Fruit fly (Drosophila melanogaster): Measurements from ENCODE around the gene CG12713.

The CG12713 gene

DNA sequence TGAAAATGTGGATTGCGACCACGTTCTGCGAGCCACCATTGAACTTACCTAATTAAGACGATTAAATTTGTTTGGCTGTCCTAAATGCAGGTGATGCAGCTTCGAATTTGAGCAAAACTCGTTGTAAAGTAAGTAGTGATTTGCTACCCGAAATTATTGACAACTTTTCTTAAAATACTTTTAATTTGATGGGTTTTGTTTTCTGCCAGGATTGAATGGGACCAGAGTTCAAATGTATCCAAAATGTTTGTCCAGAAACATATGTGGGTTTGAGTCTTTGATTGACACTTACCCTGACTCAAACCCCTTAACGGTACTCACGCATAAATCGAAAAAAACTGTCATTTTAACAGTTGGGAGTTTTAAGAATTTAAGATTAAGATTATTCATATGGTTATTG, 4.9 kb downstream of the CG12713 start, which contains the start of gene CG15715 (continued):
- TF ChIP-seq CG1602 (GFP tag; optimal IDR thresholded peaks at IDR 0.05) = no peak
- TF ChIP-seq ATbp (GFP tag; optimal IDR thresholded peaks at IDR 0.05) = no peak
- TF ChIP-seq otp (GFP tag; IDR thresholded peaks at IDR 0.05) = no peak
- TF ChIP-seq Optix (GFP tag; IDR thresholded peaks at IDR 0.05) = no peak
- TF ChIP-seq knrl (GFP tag; IDR thresholded peaks at IDR 0.05; ENCODE audit: partially characterized antibody) = peak; percentile 56; the same call in 2 of the 3 replicates
- peak; percentile 58 for TF ChIP-seq CG10267 (tag; optimal IDR thresholded peaks at IDR 0.05)
- TF ChIP-seq CG42726 (GFP tag; IDR thresholded peaks at IDR 0.05; ENCODE audit: partially characterized antibody) = peak; percentile 30; the same call in 1 of the 2 replicates
- TF ChIP-seq CTCF (GFP tag; optimal IDR thresholded peaks at IDR 0.05) = peak; percentile 47
- peak; percentile 77 for TF ChIP-seq Ets97D (GFP tag; optimal IDR thresholded peaks at IDR 0.05)
- TF ChIP-seq phol (tag; optimal IDR thresholded peaks at IDR 0.05) = peak; percentile 63
- TF ChIP-seq CG2712 (tag; optimal IDR thresholded peaks at IDR 0.05) = peak; percentile 42
- no peak for TF ChIP-seq CG9609 (GFP tag; optimal IDR thresholded peaks at IDR 0.05)
- TF ChIP-seq CG14710 (tag; optimal IDR thresholded peaks at IDR 0.05) = peak; percentile 66
- TF ChIP-seq MBD-R2 (GFP tag; IDR thresholded peaks at IDR 0.05) = peak; percentile 69
- TF ChIP-seq CG10462 (GFP tag; optimal IDR thresholded peaks at IDR 0.05) = no peak
- TF ChIP-seq CkIIα-i1 (GFP tag; IDR thresholded peaks at IDR 0.05) = no peak
- no peak for TF ChIP-seq CG12071 (GFP tag; optimal IDR thresholded peaks at IDR 0.05)
- no peak for TF ChIP-seq unpg (GFP tag; optimal IDR thresholded peaks at IDR 0.05)
- peak in 1 of 2 experiments; percentile 60 for TF ChIP-seq Pdp1 (GFP tag; optimal IDR thresholded peaks at IDR 0.05)
- TF ChIP-seq Usf (GFP tag; optimal IDR thresholded peaks at IDR 0.05) = no peak
- no peak for TF ChIP-seq dpn (GFP tag; optimal IDR thresholded peaks at IDR 0.05)
- peak; percentile 36 for TF ChIP-seq Max (GFP tag; optimal IDR thresholded peaks at IDR 0.05)
- TF ChIP-seq sc (optimal IDR thresholded peaks at IDR 0.05) = no peak
- no peak for TF ChIP-seq sc (GFP tag; optimal IDR thresholded peaks at IDR 0.05)
- TF ChIP-seq BEAF-32 (GFP tag; optimal IDR thresholded peaks at IDR 0.05) = peak; percentile 58
- no peak for TF ChIP-seq CG14667 (GFP tag; IDR thresholded peaks at IDR 0.05)
- TF ChIP-seq CG14050 (GFP tag; IDR thresholded peaks at IDR 0.05) = no peak
- TF ChIP-seq sqz (GFP tag; optimal IDR thresholded peaks at IDR 0.05) = no peak
- peak; percentile 83 for TF ChIP-seq CG1603 (tag; optimal IDR thresholded peaks at IDR 0.05)
- TF ChIP-seq Hmx (GFP tag; optimal IDR thresholded peaks at IDR 0.05) = no peak
- TF ChIP-seq Dek (tag; optimal IDR thresholded peaks at IDR 0.05) = no peak
- no peak for TF ChIP-seq ttk (GFP tag; IDR thresholded peaks at IDR 0.05)
- no peak for TF ChIP-seq CG6765 (GFP tag; optimal IDR thresholded peaks at IDR 0.05)
- no peak for TF ChIP-seq CG31224 (GFP tag; IDR thresholded peaks at IDR 0.05)
- TF ChIP-seq CG1233 (GFP tag; optimal IDR thresholded peaks at IDR 0.05) = no peak
- TF ChIP-seq HLH54F (GFP tag; optimal IDR thresholded peaks at IDR 0.05) = no peak
- TF ChIP-seq CG34376 (GFP tag; optimal IDR thresholded peaks at IDR 0.05) = peak; percentile 27
- no peak for TF ChIP-seq mld (GFP tag; IDR thresholded peaks at IDR 0.05; ENCODE audit: partially characterized antibody)
- TF ChIP-seq CG33213 (GFP tag; optimal IDR thresholded peaks at IDR 0.05) = peak; percentile 81
- peak; percentile 97 for TF ChIP-seq Myb (GFP tag; optimal IDR thresholded peaks at IDR 0.05)
- TF ChIP-seq nmo (GFP tag; optimal IDR thresholded peaks at IDR 0.05) = peak; percentile 57
- TF ChIP-seq slp2 (GFP tag; optimal IDR thresholded peaks at IDR 0.05) = no peak
- TF ChIP-seq CG2199 (GFP tag; IDR thresholded peaks at IDR 0.05) = no peak
- TF ChIP-seq CG9215 (GFP tag; IDR thresholded peaks at IDR 0.05) = no peak
- no peak for TF ChIP-seq crc (GFP tag; optimal IDR thresholded peaks at IDR 0.05)
- TF ChIP-seq CG15073 (GFP tag; optimal IDR thresholded peaks at IDR 0.05) = no peak
- TF ChIP-seq toy (GFP tag; IDR thresholded peaks at IDR 0.05) = no peak
- no peak for TF ChIP-seq Hand (GFP tag; optimal IDR thresholded peaks at IDR 0.05)
- TF ChIP-seq CG18476 (GFP tag; optimal IDR thresholded peaks at IDR 0.05) = no peak
- TF ChIP-seq CG12391 (tag; optimal IDR thresholded peaks at IDR 0.05) = peak; percentile 41
- peak; percentile 95 for TF ChIP-seq gfzf (GFP tag; optimal IDR thresholded peaks at IDR 0.05)
- peak; percentile 85 for TF ChIP-seq Lhr (GFP tag; optimal IDR thresholded peaks at IDR 0.05)

Measured in whole organism, embryonic.